Fruit fly (Drosophila melanogaster): ENCODE measurements around the gene CG7542.

- TF ChIP-seq psq (optimal IDR thresholded peaks at IDR 0.05) (no peak), usp (GFP tag; optimal IDR thresholded peaks at IDR 0.05) (no peak), CG8478 (optimal IDR thresholded peaks at IDR 0.05) (no peak), pan (optimal IDR thresholded peaks at IDR 0.05) (no peak), Dll (optimal IDR thresholded peaks at IDR 0.05) (no peak)
Observed at dm6 chr3L:17587897-17588296, 38.3 kb downstream of the CG7542 start.
